Fruit fly (Drosophila melanogaster) whole organism, prepupa: ENCODE results near the gene VhaAC39-2.

Source experiments
- CG10669 ChIP-seq: fragments of 200-800 bp; sonication (Bioruptor generic); optimal IDR thresholded peaks from 3 replicates; lab custom pipeline; 2018; ENCODE audit warnings: missing biosample characterization, mild to moderate bottlenecking, missing genetic modification characterization, moderate library complexity
- CG11294 ChIP-seq: fragments of 200-800 bp; sonication (Bioruptor generic); IDR thresholded peaks from 2 replicates; pipeline ENCODE4 v1.3.6; 2022; ENCODE audit warnings: missing biosample characterization, missing genetic modification characterization
- CG11762 ChIP-seq: fragments of 200-800 bp; sonication (Bioruptor generic); optimal IDR thresholded peaks from 3 replicates; lab custom pipeline; 2016; ENCODE audit warnings: missing biosample characterization, missing genetic modification characterization; ENCODE audit not compliant: insufficient read depth
- CG11902 ChIP-seq: fragments of 200-800 bp; sonication (Bioruptor generic); optimal IDR thresholded peaks from 3 replicates; lab custom pipeline; 2016; ENCODE audit warnings: missing biosample characterization, missing genetic modification characterization
- CG15336 ChIP-seq: fragments of 200-800 bp; sonication (Bioruptor generic); IDR thresholded peaks from 2 replicates; pipeline ENCODE4 v1.3.6; 2022; ENCODE audit warnings: missing biosample characterization, missing genetic modification characterization
- CG1621 ChIP-seq: fragments of 200-800 bp; sonication (Bioruptor generic); optimal IDR thresholded peaks from 3 replicates; lab custom pipeline; 2018; ENCODE audit warnings: missing biosample characterization, mild to moderate bottlenecking, missing genetic modification characterization
- CG31627 ChIP-seq: fragments of 200-800 bp; sonication (Bioruptor generic); optimal IDR thresholded peaks from 3 replicates; lab custom pipeline; 2016; ENCODE audit warnings: missing biosample characterization, missing genetic modification characterization
- CG32006 ChIP-seq: fragments of 200-800 bp; sonication (Bioruptor generic); optimal IDR thresholded peaks from 3 replicates; lab custom pipeline; 2017; ENCODE audit warnings: missing biosample characterization, mild to moderate bottlenecking, missing genetic modification characterization
- CG34406 ChIP-seq: fragments of 200-800 bp; sonication (Bioruptor generic); optimal IDR thresholded peaks from 3 replicates; lab custom pipeline; 2016; ENCODE audit warnings: missing biosample characterization, missing genetic modification characterization
- CG6163 ChIP-seq: fragments of 200-800 bp; sonication (Bioruptor generic); IDR thresholded peaks from 3 replicates; pipeline ENCODE4 v1.3.6; 2022; ENCODE audit warnings: missing biosample characterization, missing genetic modification characterization
- CG6276 ChIP-seq: fragments of 200-800 bp; sonication (Bioruptor generic); optimal IDR thresholded peaks from 2 replicates; lab custom pipeline; 2017; ENCODE audit warnings: missing biosample characterization, mild to moderate bottlenecking, missing genetic modification characterization
- CG6792 ChIP-seq: fragments of 200-800 bp; sonication (Bioruptor generic); optimal IDR thresholded peaks from 3 replicates; lab custom pipeline; 2016; ENCODE audit warnings: missing biosample characterization, missing genetic modification characterization
- CG6808 ChIP-seq: fragments of 200-800 bp; sonication (Bioruptor generic); optimal IDR thresholded peaks from 3 replicates; lab custom pipeline; 2017; ENCODE audit warnings: missing biosample characterization, missing genetic modification characterization, mild to moderate bottlenecking, moderate library complexity, missing genetic modification reagents
- CG7368 ChIP-seq: fragments of 200-800 bp; sonication (Bioruptor generic); optimal IDR thresholded peaks from 3 replicates; lab custom pipeline; 2016; ENCODE audit warnings: missing biosample characterization, missing genetic modification characterization
- CG9139 ChIP-seq: fragments of 200-800 bp; sonication (Bioruptor generic); optimal IDR thresholded peaks from 3 replicates; lab custom pipeline; 2017; ENCODE audit warnings: missing biosample characterization, mild to moderate bottlenecking, missing genetic modification characterization
- Eip75B ChIP-seq: fragments of 200-800 bp; sonication (Bioruptor generic); optimal IDR thresholded peaks from 3 replicates; lab custom pipeline; 2016; ENCODE audit warnings: missing biosample characterization, missing genetic modification characterization
- Eip78C ChIP-seq: fragments of 200-800 bp; sonication (Bioruptor generic); peaks from one replicate; lab custom pipeline; 2016; ENCODE audit warnings: missing biosample characterization, missing genetic modification characterization
- Eip93F ChIP-seq: fragments of 200-800 bp; sonication (Bioruptor generic); optimal IDR thresholded peaks from 2 replicates; lab custom pipeline; 2016; ENCODE audit warnings: missing biosample characterization, mild to moderate bottlenecking, missing genetic modification characterization
- Gug ChIP-seq: fragments of 200-800 bp; sonication (Bioruptor generic); IDR thresholded peaks from 2 replicates; pipeline ENCODE4 v1.3.6; 2022; ENCODE audit warnings: missing biosample characterization, missing genetic modification characterization
- Hr38 ChIP-seq: sonication (Bioruptor generic); optimal IDR thresholded peaks from 2 replicates; lab custom pipeline; 2016; ENCODE audit warnings: missing biosample characterization, missing genetic modification characterization
- Hr39 ChIP-seq: fragments of 200-800 bp; sonication (Bioruptor generic); optimal IDR thresholded peaks from 2 replicates; lab custom pipeline; 2016; ENCODE audit warnings: missing biosample characterization, missing genetic modification characterization
- Hr4 ChIP-seq: fragments of 200-800 bp; sonication (Bioruptor generic); optimal IDR thresholded peaks from 3 replicates; lab custom pipeline; 2016; ENCODE audit warnings: missing biosample characterization, missing genetic modification characterization
- Met ChIP-seq: fragments of 200-800 bp; sonication (Bioruptor generic); optimal IDR thresholded peaks from 3 replicates; lab custom pipeline; 2016; ENCODE audit warnings: missing biosample characterization, missing genetic modification characterization
- OdsH ChIP-seq: fragments of 200-800 bp; sonication (Bioruptor generic); optimal IDR thresholded peaks from 3 replicates; lab custom pipeline; 2016; ENCODE audit warnings: missing biosample characterization, missing genetic modification characterization
- Smox ChIP-seq: fragments of 200-800 bp; sonication (Bioruptor generic); optimal IDR thresholded peaks from 3 replicates; lab custom pipeline; 2016; ENCODE audit warnings: missing biosample characterization, missing genetic modification characterization
- Sox102F ChIP-seq: fragments of 200-800 bp; sonication (Bioruptor generic); optimal IDR thresholded peaks from 2 replicates; lab custom pipeline; 2016; ENCODE audit warnings: missing biosample characterization, mild to moderate bottlenecking, missing genetic modification characterization
- Sox14 ChIP-seq: fragments of 200-800 bp; sonication (Bioruptor generic); optimal IDR thresholded peaks from 3 replicates; lab custom pipeline; 2016; ENCODE audit warnings: missing biosample characterization, missing genetic modification characterization
- acj6 ChIP-seq: fragments of 200-800 bp; sonication (Bioruptor generic); optimal IDR thresholded peaks from 3 replicates; lab custom pipeline; 2016; ENCODE audit warnings: missing biosample characterization, missing genetic modification characterization
- cyc ChIP-seq: fragments of 200-800 bp; sonication (Bioruptor generic); optimal IDR thresholded peaks from 3 replicates; lab custom pipeline; 2016; ENCODE audit warnings: missing biosample characterization, missing genetic modification characterization
- dsx ChIP-seq: fragments of 200-800 bp; optimal IDR thresholded peaks from 3 replicates; lab custom pipeline; 2019; ENCODE audit warnings: missing biosample characterization, mild to moderate bottlenecking, missing genetic modification characterization, moderate library complexity; ENCODE audit not compliant: poor library complexity, severe bottlenecking
- esn ChIP-seq: fragments of 200-800 bp; sonication (Bioruptor generic); optimal IDR thresholded peaks from 2 replicates; lab custom pipeline; 2016; ENCODE audit warnings: missing biosample characterization, mild to moderate bottlenecking, missing genetic modification characterization, moderate library complexity
- fd59A ChIP-seq: fragments of 200-800 bp; sonication (Bioruptor generic); optimal IDR thresholded peaks from 2 replicates; lab custom pipeline; 2017; ENCODE audit warnings: missing biosample characterization, mild to moderate bottlenecking, missing genetic modification characterization, missing genetic modification reagents
- fd85E ChIP-seq: fragments of 200-800 bp; sonication (Bioruptor generic); optimal IDR thresholded peaks from 3 replicates; lab custom pipeline; 2016; ENCODE audit warnings: missing biosample characterization, missing genetic modification characterization
- fkh ChIP-seq: fragments of 200-800 bp; sonication (Bioruptor generic); optimal IDR thresholded peaks from 3 replicates; lab custom pipeline; 2017; ENCODE audit warnings: missing biosample characterization, mild to moderate bottlenecking, missing genetic modification characterization, moderate library complexity
- lz ChIP-seq: fragments of 200-800 bp; sonication (Bioruptor generic); optimal IDR thresholded peaks from 3 replicates; lab custom pipeline; 2016; ENCODE audit warnings: missing biosample characterization, missing genetic modification characterization
- net ChIP-seq: fragments of 200-800 bp; sonication (Bioruptor generic); optimal IDR thresholded peaks from 3 replicates; lab custom pipeline; 2016; ENCODE audit warnings: missing biosample characterization, missing genetic modification characterization
- salr ChIP-seq, 2 experiments: fragments of 200-800 bp; sonication (Bioruptor generic); optimal IDR thresholded peaks; 3 replicates each; lab custom pipeline; 2016 to 2018; ENCODE audit warnings: missing biosample characterization in 2 of 2, missing genetic modification characterization in 2 of 2, mild to moderate bottlenecking in 1 of 2
- spab ChIP-seq: fragments of 200-800 bp; sonication (Bioruptor generic); optimal IDR thresholded peaks from 2 replicates; lab custom pipeline; 2017; ENCODE audit warnings: missing biosample characterization, mild to moderate bottlenecking, missing genetic modification characterization, missing genetic modification reagents
- ss ChIP-seq, 2 experiments: fragments of 200-800 bp; sonication (Bioruptor generic); optimal IDR thresholded peaks; 2 replicates in 1 of 2; 3 replicates in 1 of 2; lab custom pipeline; 2017 to 2018; ENCODE audit warnings: mild to moderate bottlenecking in 2 of 2, missing biosample characterization in 2 of 2, missing genetic modification characterization in 2 of 2, moderate library complexity in 1 of 2
- svp ChIP-seq: fragments of 200-800 bp; sonication (Bioruptor generic); peaks from one replicate; lab custom pipeline; 2016; ENCODE audit warnings: missing biosample characterization, missing genetic modification characterization
- topi ChIP-seq: fragments of 200-800 bp; sonication (Bioruptor generic); optimal IDR thresholded peaks from 3 replicates; lab custom pipeline; 2016; ENCODE audit warnings: missing biosample characterization, missing genetic modification characterization
- vri ChIP-seq: fragments of 200-800 bp; sonication (Bioruptor generic); optimal IDR thresholded peaks from 3 replicates; lab custom pipeline; 2016; ENCODE audit warnings: missing biosample characterization, mild to moderate bottlenecking, missing genetic modification characterization

Gene VhaAC39-2

dm6 chr3R:23127796-23128195, 31.3 kb downstream of the VhaAC39-2 start, which contains the start of gene CG31457:
CG31457 (minus strand) TSS chr3R:23127981.
- TF ChIP-seq Met (GFP tag; lab: Kevin White, UChicago) (no peak), Eip78C (GFP tag; lab: Kevin White, UChicago) (peak; percentile 4), esn (GFP tag; lab: Kevin White, UChicago) (peak; percentile 15), Hr39 (peak; percentile 0), fkh (GFP tag; lab: Kevin White, UChicago) (peak; percentile 24)
- TF ChIP-seq, all 60 proteins: peak for 4

- TF ChIP-seq Eip78C (GFP tag; lab: Kevin White, UChicago), result peak; percentile 46
- TF ChIP-seq CG1621 (tag; lab: Kevin White, UChicago), result peak; percentile 10
- TF ChIP-seq svp (GFP tag; lab: Kevin White, UChicago), result peak; percentile 93
- TF ChIP-seq CG31627, result peak; percentile 20
- no peak for TF ChIP-seq OdsH (GFP tag; lab: Kevin White, UChicago)
- peak; percentile 99 for TF ChIP-seq fkh (GFP tag; lab: Kevin White, UChicago)
- TF ChIP-seq CG6163 (GFP tag; lab: Robert Waterston, UW), result peak; percentile 30; the same call in 1 of the 3 replicates
- TF ChIP-seq cyc (GFP tag; lab: Kevin White, UChicago), result no peak
- no peak for TF ChIP-seq Gug (GFP tag; lab: Robert Waterston, UW)
- TF ChIP-seq Hr39, result peak; percentile 15
- peak; percentile 49 for TF ChIP-seq esn (GFP tag; lab: Kevin White, UChicago)
Measured at dm6 chr3R:23126241-23127022, 32.7 kb downstream of the VhaAC39-2 start, which contains the start of gene CG31365. CG31365 (minus strand) TSS chr3R:23126422.

dm6 chr3R:23120933-23121332, 38.2 kb downstream of the VhaAC39-2 start:
- TF ChIP-seq fkh (GFP tag; lab: Kevin White, UChicago) (peak; percentile 76), Hr38 (no peak), spab (GFP tag; lab: Kevin White, UChicago) (no peak)

- TF ChIP-seq Eip93F (GFP tag; lab: Kevin White, UChicago) (no peak), CG1621 (tag; lab: Kevin White, UChicago) (no peak), CG6808 (GFP tag; lab: Kevin White, UChicago) (no peak), net (GFP tag; lab: Kevin White, UChicago) (no peak), Hr38 (no peak), cyc (GFP tag; lab: Kevin White, UChicago) (no peak), dsx (GFP tag; lab: Kevin White, UChicago) (peak; percentile 48), Hr39 (no peak), acj6 (GFP tag; lab: Kevin White, UChicago) (no peak), fkh (GFP tag; lab: Kevin White, UChicago) (peak; percentile 72), CG6792 (GFP tag; lab: Kevin White, UChicago) (no peak), CG11762 (GFP tag; lab: Kevin White, UChicago) (no peak), lz (GFP tag; lab: Kevin White, UChicago) (no peak), CG34406 (GFP tag; lab: Kevin White, UChicago) (peak; percentile 9), CG9139 (GFP tag; lab: Kevin White, UChicago) (no peak), CG11294 (GFP tag; lab: Robert Waterston, UW) (no peak), Hr4 (no peak), vri (no peak), fd85E (no peak), Sox102F (GFP tag; lab: Kevin White, UChicago) (no peak), CG32006 (GFP tag; lab: Kevin White, UChicago) (no peak), Eip75B (GFP tag; lab: Kevin White, UChicago) (no peak), CG15336 (GFP tag; lab: Robert Waterston, UW) (no peak), Smox (GFP tag; lab: Kevin White, UChicago) (no peak), Sox14 (no peak), CG6163 (GFP tag; lab: Robert Waterston, UW) (no peak), salr (GFP tag; optimal IDR thresholded peaks at IDR 0.05; lab: Kevin White, UChicago) (no peak), CG10669 (GFP tag; lab: Kevin White, UChicago) (no peak), Eip78C (GFP tag; lab: Kevin White, UChicago) (peak; percentile 75), esn (GFP tag; lab: Kevin White, UChicago) (no peak), ss (GFP tag; optimal IDR thresholded peaks at IDR 0.05; lab: Kevin White, UChicago) (peak in 1 of 2 experiments; percentile 36), CG11902 (GFP tag; lab: Kevin White, UChicago) (no peak), svp (GFP tag; lab: Kevin White, UChicago) (peak; percentile 96), topi (GFP tag; lab: Kevin White, UChicago) (no peak), CG7368 (GFP tag; lab: Kevin White, UChicago) (no peak), Gug (GFP tag; lab: Robert Waterston, UW) (no peak), CG6276 (GFP tag; lab: Kevin White, UChicago) (no peak), fd59A (peak; percentile 6)
Measured at dm6 chr3R:23119873-23120272, 39.2 kb downstream of the VhaAC39-2 start.
